Worm (Caenorhabditis elegans): Measurements from ENCODE around the gene F16B3.3.
A peak's percentile ranks its signal among the peaks of the same experiment; 100 is the strongest.

Gene F16B3.3

ce11 chrV:1305846-1306245 lies 11.9 kb downstream of the F16B3.3 start:
- no peak for TF ChIP-seq ceh-82 (tag; optimal IDR thresholded peaks at IDR 0.05)
- no peak for TF ChIP-seq Y5F2A.4 (GFP tag; optimal IDR thresholded peaks at IDR 0.05)
- no peak for TF ChIP-seq gei-8 (GFP tag; optimal IDR thresholded peaks at IDR 0.05)
- no peak for TF ChIP-seq madf-9 (GFP tag; conservative IDR thresholded peaks at IDR 0.05)
- TF ChIP-seq tra-1 (GFP tag; IDR thresholded peaks at IDR 0.05): no peak
- no peak for TF ChIP-seq lsy-2 (tag; optimal IDR thresholded peaks at IDR 0.05)
- TF ChIP-seq spr-3 (GFP tag; optimal IDR thresholded peaks at IDR 0.05): no peak
- TF ChIP-seq dve-1 (tag; optimal IDR thresholded peaks at IDR 0.05; ENCODE audit: insufficient read depth): no peak
- no peak for TF ChIP-seq R02D3.7 (tag; optimal IDR thresholded peaks at IDR 0.05)
- no peak for TF ChIP-seq aha-1 (tag)
- TF ChIP-seq zag-1 (tag; optimal IDR thresholded peaks at IDR 0.05): no peak
- no peak for TF ChIP-seq Y48G9A.11 (GFP tag; IDR thresholded peaks at IDR 0.05)
- TF ChIP-seq zfp-3 (GFP tag; conservative IDR thresholded peaks at IDR 0.05): no peak
- no peak for TF ChIP-seq daf-12 (tag; optimal IDR thresholded peaks at IDR 0.05)
- no peak for TF ChIP-seq snpc-1.2 (GFP tag; IDR thresholded peaks at IDR 0.05)
- TF ChIP-seq pqm-1 (tag; optimal IDR thresholded peaks at IDR 0.05): no peak

- 0 out of 2 replicates have a peak, but pooled peaks have one; percentile 20 for TF ChIP-seq Y48G9A.11 (GFP tag; IDR thresholded peaks at IDR 0.05)
These were observed 13.6 kb downstream of the F16B3.3 start for ce11 chrV:1304152-1304551.

ce11 chrV:1302090-1302489 lies 15.6 kb downstream of the F16B3.3 start:
- peak; percentile 60 for TF ChIP-seq aha-1 (tag)
- TF ChIP-seq D1046.2 (GFP tag; IDR thresholded peaks at IDR 0.05): no peak
- no peak for TF ChIP-seq duxl-1 (tag; optimal IDR thresholded peaks at IDR 0.05; ENCODE audit: poor library complexity)
- no peak for TF ChIP-seq daf-16 (GFP tag; optimal IDR thresholded peaks at IDR 0.05)
- no peak for TF ChIP-seq daf-16 (tag; optimal IDR thresholded peaks at IDR 0.05)
- no peak for TF ChIP-seq nhr-41 (GFP tag; IDR thresholded peaks at IDR 0.05)
- TF ChIP-seq unc-62 (GFP tag; optimal IDR thresholded peaks at IDR 0.05 in 1 of 2): peak in 1 of 2 experiments; percentile 81
- TF ChIP-seq unc-62 (tag; optimal IDR thresholded peaks at IDR 0.05): no peak

- no peak for TF ChIP-seq lin-15B (tag; optimal IDR thresholded peaks at IDR 0.05)
- no peak for TF ChIP-seq gei-8 (GFP tag; optimal IDR thresholded peaks at IDR 0.05)
- TF ChIP-seq tag-97 (GFP tag; IDR thresholded peaks at IDR 0.05): no peak
- TF ChIP-seq unc-130 (GFP tag; optimal IDR thresholded peaks at IDR 0.05): no peak
- TF ChIP-seq nhr-237 (tag; optimal IDR thresholded peaks at IDR 0.05): no peak
- TF ChIP-seq T20F7.1 (GFP tag; optimal IDR thresholded peaks at IDR 0.05): no peak
- TF ChIP-seq dmd-6 (GFP tag; IDR thresholded peaks at IDR 0.05): no peak
- TF ChIP-seq daf-8 (GFP tag; IDR thresholded peaks at IDR 0.05): no peak
- TF ChIP-seq attf-4 (tag; optimal IDR thresholded peaks at IDR 0.05): no peak
- TF ChIP-seq Y5F2A.4 (GFP tag; optimal IDR thresholded peaks at IDR 0.05): no peak
- no peak for TF ChIP-seq nhr-102 (tag; optimal IDR thresholded peaks at IDR 0.05)
- no peak for TF ChIP-seq spr-3 (GFP tag; optimal IDR thresholded peaks at IDR 0.05)
- TF ChIP-seq aly-2 (tag; optimal IDR thresholded peaks at IDR 0.05): no peak
- no peak for TF ChIP-seq lin-13 (GFP tag; optimal IDR thresholded peaks at IDR 0.05)
- TF ChIP-seq dmd-9 (GFP tag; IDR thresholded peaks at IDR 0.05): no peak
- no peak for TF ChIP-seq tra-1 (GFP tag; IDR thresholded peaks at IDR 0.05)
These were observed 18.5 kb downstream of the F16B3.3 start, which contains the start of gene egl-2 for ce11 chrV:1299232-1299631. egl-2 (minus strand) TSS chrV:1299332.

ce11 chrV:1287276-1287675 lies 30.4 kb downstream of the F16B3.3 start:
- peak; percentile 23 for TF ChIP-seq pqm-1 (tag; optimal IDR thresholded peaks at IDR 0.05)
- peak; percentile 46 for TF ChIP-seq dmd-6 (GFP tag; IDR thresholded peaks at IDR 0.05)
- TF ChIP-seq set-16 (GFP tag; IDR thresholded peaks at IDR 0.05): no peak
- TF ChIP-seq daf-16 (GFP tag; optimal IDR thresholded peaks at IDR 0.05): no peak
- peak; percentile 59 for TF ChIP-seq daf-16 (tag; optimal IDR thresholded peaks at IDR 0.05)
